Fruit fly (Drosophila melanogaster) whole organism, pupa: ENCODE results near the gene CG3902.

ENCODE experiments used
- CG14655 ChIP-seq: fragments of 200-800 bp; sonication (Bioruptor generic); optimal IDR thresholded peaks from 3 replicates; lab custom pipeline; 2017; ENCODE audit warnings: mild to moderate bottlenecking, missing biosample characterization, missing genetic modification reagents, missing genetic modification characterization
- CG17806 ChIP-seq: fragments of 200-800 bp; sonication (Bioruptor generic); optimal IDR thresholded peaks from 2 replicates; lab custom pipeline; 2018; ENCODE audit warnings: missing biosample characterization, mild to moderate bottlenecking, missing genetic modification characterization, moderate library complexity
- CG9948 ChIP-seq: fragments of 200-800 bp; sonication (Bioruptor generic); optimal IDR thresholded peaks from 2 replicates; lab custom pipeline; 2018; ENCODE audit warnings: missing biosample characterization, mild to moderate bottlenecking, missing genetic modification characterization, moderate library complexity
- D1 ChIP-seq: fragments of 200-800 bp; sonication (Bioruptor generic); optimal IDR thresholded peaks from 2 replicates; lab custom pipeline; 2018; ENCODE audit warnings: missing biosample characterization, mild to moderate bottlenecking, missing genetic modification characterization, moderate library complexity

DNA sequence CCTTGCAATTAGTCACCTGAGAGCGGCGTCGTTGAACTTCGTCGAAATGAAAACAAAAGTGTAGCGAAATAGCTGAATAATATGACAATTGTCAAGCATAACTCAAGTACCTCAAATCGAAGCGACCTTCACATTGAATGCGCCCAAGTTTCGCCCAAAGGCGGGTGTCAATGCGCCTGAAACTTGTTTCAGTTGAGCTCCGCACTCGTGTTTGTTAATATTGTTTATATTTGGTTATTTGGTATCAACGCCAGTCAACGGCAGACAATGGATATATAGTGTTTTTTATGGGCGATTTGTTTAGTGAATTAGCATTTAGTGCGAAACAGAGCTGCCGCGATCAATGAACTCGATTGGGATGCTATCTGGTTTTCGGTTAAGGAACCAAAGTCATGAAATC is 36.2 kb downstream of the CG3902 start:
- TF ChIP-seq CG14655 (GFP tag; lab: Kevin White, UChicago) (no peak), CG9948 (tag; lab: Kevin White, UChicago) (no peak), D1 (tag; lab: Kevin White, UChicago) (no peak), CG17806 (no peak)
